Worm (Caenorhabditis elegans) whole organism, L4 larva: Measurements from ENCODE around the gene acdh-7.

ENCODE experiments used
- F26F4.8 ChIP-seq: fragments of 200-800 bp; sonication (Bioruptor generic); conservative IDR thresholded peaks from 2 replicates; pipeline ENCODE4 v1.3.6; 2022; ENCODE audit warnings: missing genetic modification characterization, missing compliant biosample characterization
- F44E2.7 ChIP-seq: fragments of 200-800 bp; sonication (Bioruptor generic); IDR thresholded peaks from 2 replicates; pipeline ENCODE4 v2.1.2; 2022; ENCODE audit warnings: missing genetic modification characterization, missing compliant biosample characterization
- R02D3.7 ChIP-seq: fragments of 150-350 bp; sonication (generic microtip); optimal IDR thresholded peaks from 3 replicates; lab custom pipeline; 2014; ENCODE audit warnings: missing biosample characterization, missing genetic modification characterization
- T26A8.4 ChIP-seq: fragments of 200-800 bp; sonication (Bioruptor generic); IDR thresholded peaks from 2 replicates; pipeline ENCODE4 v1.3.6; 2022; ENCODE audit warnings: missing genetic modification characterization, missing compliant biosample characterization
- Y48G9A.11 ChIP-seq: fragments of 200-800 bp; sonication (Bioruptor generic); IDR thresholded peaks from 2 replicates; pipeline ENCODE4 v1.3.6; 2022; ENCODE audit warnings: missing genetic modification reagents, missing genetic modification characterization, missing compliant biosample characterization
- Y75B8A.6 ChIP-seq: fragments of 200-800 bp; sonication (Bioruptor generic); IDR thresholded peaks from 2 replicates; pipeline ENCODE4 v1.3.6; 2022; ENCODE audit warnings: missing genetic modification reagents, missing genetic modification characterization, missing compliant biosample characterization
- ZK337.2 ChIP-seq: fragments of 200-800 bp; sonication (Bioruptor generic); IDR thresholded peaks from 2 replicates; pipeline ENCODE4 v1.3.6; 2022; ENCODE audit warnings: missing genetic modification reagents, missing genetic modification characterization, missing compliant biosample characterization
- ama-1 ChIP-seq: fragments of 150-350 bp; optimal IDR thresholded peaks from 2 replicates; lab custom pipeline; 2014; ENCODE audit warnings: inconsistent platforms, mixed read lengths
- attf-4 ChIP-seq: sonication (generic microtip); optimal IDR thresholded peaks from 3 replicates; lab custom pipeline; 2017; ENCODE audit warnings: missing biosample characterization, missing genetic modification characterization
- ceh-20 ChIP-seq: fragments of 200-800 bp; sonication (Bioruptor generic); IDR thresholded peaks from 2 replicates; pipeline ENCODE4 v1.3.6; 2022; ENCODE audit warnings: missing genetic modification reagents, missing genetic modification characterization, missing compliant biosample characterization
- ceh-28 ChIP-seq: fragments of 150-350 bp; optimal IDR thresholded peaks from 2 replicates; lab custom pipeline; 2014; ENCODE audit warnings: missing biosample characterization, missing genetic modification reagents, missing genetic modification characterization
- cey-2 ChIP-seq: sonication (generic microtip); optimal IDR thresholded peaks from 3 replicates; lab custom pipeline; 2017; ENCODE audit warnings: missing genetic modification characterization, mild to moderate bottlenecking, missing compliant biosample characterization, antibody characterized with exemption, borderline replicate concordance; ENCODE audit not compliant: insufficient read depth
- ctbp-1 ChIP-seq: fragments of 200-800 bp; sonication (Bioruptor generic); IDR thresholded peaks from 2 replicates; pipeline ENCODE4 v1.3.6; 2022; ENCODE audit warnings: missing genetic modification reagents, missing genetic modification characterization, missing compliant biosample characterization
- daf-12 ChIP-seq: fragments of 150-350 bp; optimal IDR thresholded peaks from 2 replicates; lab custom pipeline; 2014; ENCODE audit warnings: missing biosample characterization, missing genetic modification reagents, missing genetic modification characterization
- daf-16 ChIP-seq, 3 experiments: sonication (generic microtip); optimal IDR thresholded peaks; 2 replicates each; lab custom pipeline; 2016 to 2017; ENCODE audit warnings: missing genetic modification characterization in 3 of 3, missing genetic modification reagents in 3 of 3, mild to moderate bottlenecking in 2 of 3, missing compliant biosample characterization in 2 of 3, missing biosample characterization in 1 of 3, moderate library complexity in 1 of 3
- daf-19 ChIP-seq: fragments of 200-800 bp; sonication (Bioruptor generic); conservative IDR thresholded peaks from 2 replicates; pipeline ENCODE4 v1.3.6; 2022; ENCODE audit warnings: missing genetic modification characterization, missing compliant biosample characterization
- daf-8 ChIP-seq: fragments of 200-800 bp; sonication (Bioruptor generic); IDR thresholded peaks from 2 replicates; pipeline ENCODE4 v1.3.6; 2022; ENCODE audit warnings: missing genetic modification characterization, missing compliant biosample characterization
- dmd-6 ChIP-seq: fragments of 200-800 bp; sonication (Bioruptor generic); IDR thresholded peaks from 2 replicates; pipeline ENCODE4 v1.3.6; 2022; ENCODE audit warnings: missing genetic modification reagents, missing genetic modification characterization, missing compliant biosample characterization
- dpl-1 ChIP-seq: fragments of 150-350 bp; optimal IDR thresholded peaks from 2 replicates; lab custom pipeline; 2014; ENCODE audit warnings: missing biosample characterization, missing genetic modification reagents, missing genetic modification characterization
- duxl-1 ChIP-seq: sonication (generic microtip); optimal IDR thresholded peaks from 2 replicates; lab custom pipeline; 2016; ENCODE audit warnings: mild to moderate bottlenecking, missing genetic modification characterization, moderate library complexity, missing compliant biosample characterization; ENCODE audit not compliant: poor library complexity
- dve-1 ChIP-seq: sonication (generic microtip); optimal IDR thresholded peaks from 2 replicates; lab custom pipeline; 2017; ENCODE audit warnings: antibody characterized with exemption, mild to moderate bottlenecking, missing genetic modification characterization, missing compliant biosample characterization; ENCODE audit not compliant: insufficient read depth
- gei-8 ChIP-seq: fragments of 200-800 bp; sonication (Bioruptor generic); optimal IDR thresholded peaks from 2 replicates; lab custom pipeline; 2018; ENCODE audit warnings: mild to moderate bottlenecking, missing genetic modification characterization, missing compliant biosample characterization
- hif-1 ChIP-seq, 2 experiments: sonication (generic microtip); optimal IDR thresholded peaks; 2 replicates each; lab custom pipeline; 2016 to 2017; ENCODE audit warnings: missing compliant biosample characterization in 2 of 2, missing genetic modification characterization in 2 of 2, missing genetic modification reagents in 2 of 2, missing genotype in 2 of 2, mild to moderate bottlenecking in 1 of 2
- hlh-11 ChIP-seq: fragments of 200-800 bp; sonication (Bioruptor generic); optimal IDR thresholded peaks from 2 replicates; lab custom pipeline; 2018; ENCODE audit warnings: mild to moderate bottlenecking, missing genetic modification characterization, missing compliant biosample characterization
- hlh-30 ChIP-seq: sonication (generic microtip); optimal IDR thresholded peaks from 2 replicates; lab custom pipeline; 2017; ENCODE audit warnings: antibody characterized with exemption, mild to moderate bottlenecking, missing genetic modification characterization, missing compliant biosample characterization; ENCODE audit not compliant: insufficient read depth
- hmg-1.1 ChIP-seq: fragments of 200-800 bp; sonication (Bioruptor generic); IDR thresholded peaks from 2 replicates; pipeline ENCODE4 v1.3.6; 2022; ENCODE audit warnings: missing genetic modification reagents, missing genetic modification characterization, missing compliant biosample characterization
- jun-1 ChIP-seq: fragments of 150-350 bp; optimal IDR thresholded peaks from 2 replicates; lab custom pipeline; 2014; ENCODE audit warnings: missing biosample characterization, missing genetic modification reagents, missing genetic modification characterization
- lin-1 ChIP-seq: fragments of 200-800 bp; sonication (Bioruptor generic); IDR thresholded peaks from 2 replicates; pipeline ENCODE4 v1.3.6; 2022; ENCODE audit warnings: missing genetic modification reagents, missing genetic modification characterization, missing compliant biosample characterization
- lsy-2 ChIP-seq, 2 experiments: fragments of 150-350 bp in 1 of 2; sonication (generic microtip) in 1 of 2; optimal IDR thresholded peaks; 2 replicates each; lab custom pipeline; 2014 to 2017; ENCODE audit warnings: missing biosample characterization in 2 of 2, missing genetic modification characterization in 2 of 2
- madf-9 ChIP-seq: fragments of 200-800 bp; sonication (Bioruptor generic); conservative IDR thresholded peaks from 2 replicates; pipeline ENCODE4 v1.3.6; 2022; ENCODE audit warnings: missing genetic modification reagents, missing genetic modification characterization, missing compliant biosample characterization
- mdt-29 ChIP-seq: fragments of 200-800 bp; sonication (Bioruptor generic); IDR thresholded peaks from 2 replicates; pipeline ENCODE4 v1.3.6; 2022; ENCODE audit warnings: missing genetic modification reagents, missing genetic modification characterization, missing compliant biosample characterization
- mxl-3 ChIP-seq: fragments of 200-800 bp; sonication (Bioruptor generic); optimal IDR thresholded peaks from 2 replicates; lab custom pipeline; 2018; ENCODE audit warnings: mild to moderate bottlenecking, missing genetic modification characterization, missing compliant biosample characterization
- nhr-10 ChIP-seq: fragments of 150-350 bp; optimal IDR thresholded peaks from 2 replicates; lab custom pipeline; 2014; ENCODE audit warnings: missing biosample characterization, missing genetic modification characterization
- nhr-102 ChIP-seq: sonication (generic microtip); optimal IDR thresholded peaks from 2 replicates; lab custom pipeline; 2016; ENCODE audit warnings: mild to moderate bottlenecking, missing genetic modification characterization, moderate library complexity, missing compliant biosample characterization
- nhr-237 ChIP-seq: sonication (generic microtip); optimal IDR thresholded peaks from 2 replicates; lab custom pipeline; 2017; ENCODE audit warnings: missing biosample characterization, missing genetic modification characterization
- nhr-28 ChIP-seq: fragments of 150-350 bp; optimal IDR thresholded peaks from 2 replicates; lab custom pipeline; 2014; ENCODE audit warnings: missing biosample characterization, missing genetic modification characterization
- nhr-42 ChIP-seq: fragments of 200-800 bp; sonication (Bioruptor generic); IDR thresholded peaks from 2 replicates; pipeline ENCODE4 v1.3.6; 2022; ENCODE audit warnings: missing genetic modification characterization, missing compliant biosample characterization
- nhr-48 ChIP-seq: sonication (generic microtip); optimal IDR thresholded peaks from 2 replicates; lab custom pipeline; 2016; ENCODE audit warnings: mild to moderate bottlenecking, missing genetic modification characterization, missing compliant biosample characterization
- nhr-6 ChIP-seq: fragments of 150-350 bp; optimal IDR thresholded peaks from 2 replicates; lab custom pipeline; 2014; ENCODE audit warnings: missing biosample characterization, missing genetic modification characterization
- nhr-76 ChIP-seq: fragments of 150-350 bp; optimal IDR thresholded peaks from 2 replicates; lab custom pipeline; 2014; ENCODE audit warnings: missing biosample characterization, missing genetic modification characterization
- pha-4 ChIP-seq, 2 experiments: fragments of 150-350 bp in 1 of 2; fragments of 200-800 bp in 1 of 2; sonication (Bioruptor generic) in 1 of 2; IDR thresholded peaks in 1 of 2; optimal IDR thresholded peaks in 1 of 2; 2 replicates each; pipeline versions ENCODE4 v1.3.6 to Lab custom; 2014 to 2022; ENCODE audit warnings: missing genetic modification characterization in 2 of 2, missing genetic modification reagents in 2 of 2, missing biosample characterization in 1 of 2, missing compliant biosample characterization in 1 of 2
- pqm-1 ChIP-seq: sonication (generic microtip); optimal IDR thresholded peaks from 2 replicates; lab custom pipeline; 2017; ENCODE audit warnings: missing biosample characterization, missing genetic modification characterization
- saeg-2 ChIP-seq: fragments of 200-800 bp; sonication (Bioruptor generic); IDR thresholded peaks from 2 replicates; pipeline ENCODE4 v1.3.6; 2022; ENCODE audit warnings: missing genetic modification reagents, missing genetic modification characterization, missing compliant biosample characterization
- spr-1 ChIP-seq: sonication (generic microtip); optimal IDR thresholded peaks from 2 replicates; lab custom pipeline; 2016; ENCODE audit warnings: mild to moderate bottlenecking, missing genetic modification characterization, missing compliant biosample characterization
- tra-1 ChIP-seq: fragments of 200-800 bp; sonication (Bioruptor generic); IDR thresholded peaks from 2 replicates; pipeline ENCODE4 v1.3.6; 2022; ENCODE audit warnings: missing genetic modification reagents, missing genetic modification characterization, missing compliant biosample characterization
- zag-1 ChIP-seq: fragments of 150-350 bp; optimal IDR thresholded peaks from 2 replicates; lab custom pipeline; 2014; ENCODE audit warnings: missing biosample characterization, missing genetic modification characterization
- zfp-2 ChIP-seq: sonication (generic microtip); optimal IDR thresholded peaks from 2 replicates; lab custom pipeline; 2016; ENCODE audit warnings: mild to moderate bottlenecking, missing genetic modification characterization, missing compliant biosample characterization
- zfp-3 ChIP-seq: fragments of 200-800 bp; sonication (Bioruptor generic); conservative IDR thresholded peaks from 2 replicates; pipeline ENCODE4 v1.3.6; 2022; ENCODE audit warnings: missing genetic modification reagents, missing genetic modification characterization, missing compliant biosample characterization
- ztf-11 ChIP-seq: fragments of 150-350 bp; optimal IDR thresholded peaks from 2 replicates; lab custom pipeline; 2014; ENCODE audit warnings: missing biosample characterization, missing genetic modification characterization
- ztf-7 ChIP-seq: fragments of 150-350 bp; optimal IDR thresholded peaks from 2 replicates; lab custom pipeline; 2014; ENCODE audit warnings: missing biosample characterization, missing genetic modification characterization

acdh-7 gene

DNA sequence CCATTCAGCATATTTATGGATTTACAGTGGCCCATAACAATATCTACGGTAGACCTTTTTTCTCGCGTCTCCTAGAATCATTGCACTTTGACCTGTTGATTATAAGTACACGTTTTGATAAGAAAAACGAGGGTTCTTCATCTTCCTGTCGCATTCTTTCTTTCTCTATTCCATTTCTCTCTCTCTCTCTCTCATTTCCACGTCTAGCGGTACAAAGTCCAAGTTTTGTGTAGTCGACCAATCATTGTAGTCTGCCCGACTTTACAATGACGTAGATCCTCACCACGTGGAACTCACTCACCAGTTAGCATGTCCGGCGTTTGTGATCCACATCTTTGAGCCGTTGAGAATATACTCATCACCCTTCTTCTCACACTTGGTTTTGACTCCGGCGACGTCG lies 727 bp downstream of the acdh-7 start:
- TF ChIP-seq attf-4 (tag; lab: Kevin White, UChicago) (no peak), ZK337.2 (GFP tag; lab: Robert Waterston, UW) (no peak), jun-1 (tag; lab: Kevin White, UChicago) (no peak), mdt-29 (GFP tag; lab: Robert Waterston, UW) (no peak), daf-16 (GFP tag; optimal IDR thresholded peaks at IDR 0.05; lab: Kevin White, UChicago) (no peak), daf-16 (tag; optimal IDR thresholded peaks at IDR 0.05; lab: Kevin White, UChicago) (peak; percentile 43), R02D3.7 (tag; lab: Kevin White, UChicago) (no peak), nhr-237 (tag; lab: Kevin White, UChicago) (no peak), dpl-1 (GFP tag; lab: Kevin White, UChicago) (no peak), dmd-6 (GFP tag; lab: Robert Waterston, UW) (peak; percentile 58), nhr-10 (tag; lab: Kevin White, UChicago) (peak; percentile 43), ama-1 (lab: Kevin White, UChicago) (no peak), nhr-102 (tag; lab: Kevin White, UChicago) (no peak), saeg-2 (GFP tag; lab: Robert Waterston, UW) (no peak), nhr-6 (no peak), nhr-76 (tag; lab: Kevin White, UChicago) (no peak), lsy-2 (tag; optimal IDR thresholded peaks at IDR 0.05; lab: Kevin White, UChicago) (peak in 1 of 2 experiments; percentile 39), ceh-28 (tag; lab: Kevin White, UChicago) (no peak), Y48G9A.11 (GFP tag; lab: Robert Waterston, UW) (no peak), nhr-48 (tag; lab: Kevin White, UChicago) (peak; percentile 4), hlh-11 (peak; percentile 63), spr-1 (tag; lab: Kevin White, UChicago) (no peak), hif-1 (tag; optimal IDR thresholded peaks at IDR 0.05; lab: Kevin White, UChicago) (no peak), Y75B8A.6 (GFP tag; lab: Robert Waterston, UW) (no peak), nhr-42 (no peak), mxl-3 (GFP tag; lab: Kevin White, UChicago) (peak; percentile 79), zag-1 (tag; lab: Kevin White, UChicago) (no peak), hmg-1.1 (GFP tag; lab: Robert Waterston, UW) (no peak), ctbp-1 (no peak), cey-2 (no peak), pqm-1 (peak; percentile 50), dve-1 (peak; percentile 50), ztf-11 (no peak), tra-1 (GFP tag; lab: Robert Waterston, UW) (0 out of 2 replicates have a peak, but pooled peaks have one; percentile 30), daf-19 (GFP tag; lab: Robert Waterston, UW) (no peak), zfp-3 (no peak), nhr-28 (tag; lab: Kevin White, UChicago) (peak; percentile 92), daf-12 (tag; lab: Kevin White, UChicago) (no peak), zfp-2 (tag; lab: Kevin White, UChicago) (no peak), F44E2.7 (GFP tag; lab: Robert Waterston, UW) (no peak), lin-1 (GFP tag; lab: Robert Waterston, UW) (0 out of 2 replicates have a peak, but pooled peaks have one; percentile 16), F26F4.8 (no peak), pha-4 (GFP tag; IDR thresholded peaks at IDR 0.05; lab: Robert Waterston, UW) (peak; percentile 4; the same call in 1 of the 2 replicates), pha-4 (tag; optimal IDR thresholded peaks at IDR 0.05; lab: Kevin White, UChicago) (no peak), ceh-20 (GFP tag; lab: Robert Waterston, UW) (no peak), ztf-7 (tag; lab: Kevin White, UChicago) (no peak), daf-8 (no peak), gei-8 (no peak), T26A8.4 (GFP tag; lab: Robert Waterston, UW) (no peak), duxl-1 (no peak), hlh-30 (tag; lab: Kevin White, UChicago) (peak; percentile 63), madf-9 (GFP tag; lab: Robert Waterston, UW) (no peak)
